Fruit fly (Drosophila melanogaster) S2 (cell line): ENCODE data around the gene MRG15.

Experiments
- CG8478 ChIP-seq: fragments of >200 bp; optimal IDR thresholded peaks from 2 replicates; lab custom pipeline; 2018
- CTCF ChIP-seq, 2 experiments: fragments of >200 bp; optimal IDR thresholded peaks; 2 replicates each; lab custom pipeline; 2018

- no peak for TF ChIP-seq CG8478 (lab: Kevin White, UChicago)
- no peak for TF ChIP-seq CTCF (optimal IDR thresholded peaks at IDR 0.05; lab: Kevin White, UChicago)
Measured at dm6 chr3R:15231635-15232138, 46.2 kb downstream of the MRG15 start.
